Worm (Caenorhabditis elegans) whole organism, L4/young adult: ENCODE data around the gene F58A4.1.

Experiments
- W03F9.2 ChIP-seq: fragments of 150-350 bp; optimal IDR thresholded peaks from 2 replicates; lab custom pipeline; 2014; ENCODE audit warnings: missing biosample characterization, missing genetic modification characterization
- him-1 ChIP-seq: sonication (generic microtip); optimal IDR thresholded peaks from 2 replicates; lab custom pipeline; 2016; ENCODE audit warnings: missing genotype, missing genetic modification reagents, missing genetic modification characterization, missing compliant biosample characterization

DNA sequence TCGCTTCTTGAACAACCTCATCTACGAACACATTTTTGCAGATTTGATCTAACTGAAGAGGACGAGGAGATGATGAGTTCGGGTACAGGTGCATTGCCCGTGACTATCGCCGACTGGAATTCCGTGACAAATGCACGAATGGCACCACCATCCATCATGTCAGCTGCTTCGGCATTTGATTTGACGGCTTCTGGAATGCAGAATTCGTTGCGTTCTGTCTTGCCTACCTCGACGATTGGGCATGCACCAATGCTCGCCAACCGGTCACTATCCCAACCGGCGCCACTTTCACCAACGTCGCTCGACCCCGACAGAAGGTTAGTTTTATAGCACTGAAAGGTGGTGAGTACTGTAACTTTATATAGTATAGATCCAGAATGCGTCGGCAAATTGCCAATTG is 25.2 kb downstream of the F58A4.1 start:
- TF ChIP-seq W03F9.2 (tag; lab: Kevin White, UChicago) (no peak), him-1 (tag; lab: Kevin White, UChicago) (no peak)
